Fruit fly (Drosophila melanogaster) whole organism, embryonic: Measurements from ENCODE around the gene Polr2D.

ENCODE experiments used
- ATbp ChIP-seq: fragments of 200-800 bp; sonication (Bioruptor generic); optimal IDR thresholded peaks from 2 replicates; lab custom pipeline; 2017; ENCODE audit warnings: missing biosample characterization, mild to moderate bottlenecking, missing genetic modification characterization, missing genetic modification reagents
- Adf1 ChIP-seq: fragments of 200-800 bp; sonication (Bioruptor generic); IDR thresholded peaks from 2 replicates; pipeline ENCODE4 v1.3.6; 2022; ENCODE audit warnings: missing biosample characterization, missing genetic modification characterization
- Atf-2 ChIP-seq: fragments of 200-800 bp; sonication (Bioruptor generic); optimal IDR thresholded peaks from 2 replicates; lab custom pipeline; 2016; ENCODE audit warnings: missing biosample characterization, missing genetic modification characterization
- Bteb2 ChIP-seq: fragments of 200-800 bp; sonication (Bioruptor generic); optimal IDR thresholded peaks from 2 replicates; lab custom pipeline; 2016; ENCODE audit warnings: missing biosample characterization, missing genetic modification characterization
- CG10543 ChIP-seq: fragments of 200-800 bp; sonication (Bioruptor generic); optimal IDR thresholded peaks from 3 replicates; lab custom pipeline; 2017; ENCODE audit warnings: missing biosample characterization, mild to moderate bottlenecking, missing genetic modification characterization, moderate library complexity
- CG11247 ChIP-seq: fragments of 200-800 bp; sonication (Bioruptor generic); IDR thresholded peaks from 2 replicates; pipeline ENCODE4 v1.3.6; 2022; ENCODE audit warnings: missing biosample characterization, missing genetic modification characterization
- CG12071 ChIP-seq: fragments of 200-800 bp; sonication (Bioruptor generic); optimal IDR thresholded peaks from 3 replicates; lab custom pipeline; 2018; ENCODE audit warnings: missing biosample characterization, mild to moderate bottlenecking, missing genetic modification characterization
- CG12659 ChIP-seq: fragments of 200-800 bp; sonication (Bioruptor generic); optimal IDR thresholded peaks from 3 replicates; lab custom pipeline; 2017; ENCODE audit warnings: mild to moderate bottlenecking, missing biosample characterization, missing genetic modification reagents, missing genetic modification characterization
- CG12769 ChIP-seq: fragments of 200-800 bp; sonication (Bioruptor generic); optimal IDR thresholded peaks from 2 replicates; lab custom pipeline; 2019; ENCODE audit warnings: missing biosample characterization, mild to moderate bottlenecking, missing genetic modification characterization, moderate library complexity
- CG12942 ChIP-seq: fragments of 200-800 bp; sonication (Bioruptor generic); optimal IDR thresholded peaks from 3 replicates; lab custom pipeline; 2016; ENCODE audit warnings: missing biosample characterization, missing genetic modification characterization
- CG16779 ChIP-seq: fragments of 200-800 bp; sonication (Bioruptor generic); IDR thresholded peaks from 2 replicates; pipeline ENCODE4 v1.3.6; 2022; ENCODE audit warnings: missing biosample characterization, missing genetic modification characterization
- CG1832 ChIP-seq: fragments of 200-800 bp; sonication (Bioruptor generic); optimal IDR thresholded peaks from 2 replicates; lab custom pipeline; 2017; ENCODE audit warnings: missing biosample characterization, mild to moderate bottlenecking, missing genetic modification characterization, inconsistent platforms
- CG18476 ChIP-seq: fragments of 200-800 bp; sonication (Bioruptor generic); optimal IDR thresholded peaks from 2 replicates; lab custom pipeline; 2016; ENCODE audit warnings: missing biosample characterization, mild to moderate bottlenecking, missing genetic modification characterization
- CG2199 ChIP-seq: fragments of 200-800 bp; sonication (Bioruptor generic); IDR thresholded peaks from 3 replicates; pipeline ENCODE4 v1.3.6; 2022; ENCODE audit warnings: missing biosample characterization, missing genetic modification characterization
- CG31388 ChIP-seq: fragments of 200-800 bp; sonication (Bioruptor generic); optimal IDR thresholded peaks from 2 replicates; lab custom pipeline; 2016; ENCODE audit warnings: missing biosample characterization, missing genetic modification characterization
- CG4360 ChIP-seq: fragments of 200-800 bp; sonication (Bioruptor generic); IDR thresholded peaks from 2 replicates; pipeline ENCODE4 v1.3.6; 2022; ENCODE audit warnings: missing biosample characterization, missing genetic modification characterization
- CG5953 ChIP-seq: fragments of 200-800 bp; sonication (Bioruptor generic); IDR thresholded peaks from 2 replicates; pipeline ENCODE4 v1.3.6; 2022; ENCODE audit warnings: missing biosample characterization, missing genetic modification characterization
- CG8388 ChIP-seq: fragments of 200-800 bp; sonication (Bioruptor generic); optimal IDR thresholded peaks from 2 replicates; lab custom pipeline; 2019; ENCODE audit warnings: missing biosample characterization, mild to moderate bottlenecking, missing genetic modification characterization, moderate library complexity
- Dip2 ChIP-seq: fragments of 200-800 bp; sonication (Bioruptor generic); IDR thresholded peaks from 2 replicates; pipeline ENCODE4 v1.3.6; 2022; ENCODE audit warnings: missing biosample characterization, missing genetic modification characterization
- Elba2 ChIP-seq: fragments of 200-800 bp; sonication (Bioruptor generic); optimal IDR thresholded peaks from 3 replicates; lab custom pipeline; 2016; ENCODE audit warnings: missing biosample characterization, missing genetic modification characterization
- HHEX ChIP-seq: fragments of 200-800 bp; sonication (Bioruptor generic); optimal IDR thresholded peaks from 3 replicates; lab custom pipeline; 2017; ENCODE audit warnings: missing biosample characterization, mild to moderate bottlenecking, missing genetic modification characterization, missing genetic modification reagents
- Hey ChIP-seq: fragments of 200-800 bp; sonication (Bioruptor generic); optimal IDR thresholded peaks from 3 replicates; lab custom pipeline; 2018; ENCODE audit warnings: missing biosample characterization, mild to moderate bottlenecking, missing genetic modification characterization
- Hr39 ChIP-seq: fragments of >200 bp; optimal IDR thresholded peaks from 2 replicates; lab custom pipeline; 2017
- MESR4 ChIP-seq: fragments of 200-800 bp; sonication (Bioruptor generic); optimal IDR thresholded peaks from 2 replicates; lab custom pipeline; 2018; ENCODE audit warnings: missing biosample characterization, mild to moderate bottlenecking, missing genetic modification characterization, moderate library complexity
- Mes4 ChIP-seq: fragments of 200-800 bp; sonication (Bioruptor generic); optimal IDR thresholded peaks from 2 replicates; lab custom pipeline; 2016; ENCODE audit warnings: missing biosample characterization, missing genetic modification characterization
- Pdp1 ChIP-seq, 2 experiments: fragments of 200-800 bp; sonication (Bioruptor generic); optimal IDR thresholded peaks; 3 replicates each; lab custom pipeline; 2016; ENCODE audit warnings: missing biosample characterization in 2 of 2, missing genetic modification characterization in 2 of 2, mild to moderate bottlenecking in 1 of 2, moderate library complexity in 1 of 2
- Rx ChIP-seq: fragments of 200-800 bp; sonication (Bioruptor generic); IDR thresholded peaks from 2 replicates; pipeline ENCODE4 v1.3.6; 2022; ENCODE audit warnings: missing biosample characterization, missing genetic modification characterization
- Sin3A ChIP-seq: fragments of >200 bp; optimal IDR thresholded peaks from 2 replicates; lab custom pipeline; 2018
- Sox102F ChIP-seq: fragments of 200-800 bp; sonication (Bioruptor generic); optimal IDR thresholded peaks from 2 replicates; lab custom pipeline; 2018; ENCODE audit warnings: missing biosample characterization, mild to moderate bottlenecking, missing genetic modification characterization, moderate library complexity
- ab ChIP-seq: fragments of 200-800 bp; sonication (Bioruptor generic); optimal IDR thresholded peaks from 2 replicates; lab custom pipeline; 2016; ENCODE audit warnings: missing biosample characterization, missing genetic modification characterization
- abd-A ChIP-seq: fragments of 200-800 bp; sonication (Bioruptor generic); optimal IDR thresholded peaks from 3 replicates; lab custom pipeline; 2019; ENCODE audit warnings: missing biosample characterization, mild to moderate bottlenecking, missing genetic modification characterization, moderate library complexity
- bsh ChIP-seq, 2 experiments: fragments of 200-800 bp; sonication (Bioruptor generic); optimal IDR thresholded peaks; 2 replicates each; lab custom pipeline; 2017 to 2018; ENCODE audit warnings: mild to moderate bottlenecking in 2 of 2, missing biosample characterization in 2 of 2, missing genetic modification characterization in 2 of 2, moderate library complexity in 1 of 2
- chinmo ChIP-seq: fragments of 200-800 bp; sonication (Bioruptor generic); IDR thresholded peaks from 4 replicates; pipeline ENCODE4 v1.3.6; 2022; ENCODE audit warnings: missing biosample characterization, missing genetic modification characterization; ENCODE audit not compliant: partially characterized antibody
- corto ChIP-seq: fragments of 200-800 bp; sonication (Bioruptor generic); optimal IDR thresholded peaks from 2 replicates; lab custom pipeline; 2016; ENCODE audit warnings: missing biosample characterization, mild to moderate bottlenecking, missing genetic modification characterization, moderate library complexity
- crp ChIP-seq, 2 experiments: fragments of 200-800 bp; sonication (Bioruptor generic); optimal IDR thresholded peaks; 2 replicates in 1 of 2; 3 replicates in 1 of 2; lab custom pipeline; 2017; ENCODE audit warnings: missing biosample characterization in 2 of 2, missing genetic modification characterization in 2 of 2, mild to moderate bottlenecking in 1 of 2, moderate library complexity in 1 of 2
- dmrt99B ChIP-seq: fragments of 200-800 bp; sonication (Bioruptor generic); optimal IDR thresholded peaks from 2 replicates; lab custom pipeline; 2018; ENCODE audit warnings: missing biosample characterization, mild to moderate bottlenecking, missing genetic modification characterization, moderate library complexity
- dpn ChIP-seq, 2 experiments: fragments of 200-800 bp; sonication (Bioruptor generic); optimal IDR thresholded peaks; 3 replicates each; lab custom pipeline; 2016; ENCODE audit warnings: missing biosample characterization in 2 of 2, missing genetic modification characterization in 2 of 2
- eyg ChIP-seq: fragments of 200-800 bp; sonication (Bioruptor generic); optimal IDR thresholded peaks from 3 replicates; lab custom pipeline; 2016; ENCODE audit warnings: missing biosample characterization, missing genetic modification characterization
- fu2 ChIP-seq: fragments of 200-800 bp; sonication (Bioruptor generic); optimal IDR thresholded peaks from 2 replicates; lab custom pipeline; 2016; ENCODE audit warnings: missing biosample characterization, missing genetic modification characterization
- gem ChIP-seq: fragments of 200-800 bp; sonication (Bioruptor generic); optimal IDR thresholded peaks from 2 replicates; lab custom pipeline; 2019; ENCODE audit warnings: missing biosample characterization, mild to moderate bottlenecking, missing genetic modification characterization, moderate library complexity
- grau ChIP-seq: fragments of 200-800 bp; optimal IDR thresholded peaks from 3 replicates; lab custom pipeline; 2019; ENCODE audit warnings: missing biosample characterization, mild to moderate bottlenecking, missing genetic modification characterization, moderate library complexity
- ken ChIP-seq: fragments of 200-800 bp; sonication (Bioruptor generic); IDR thresholded peaks from 3 replicates; pipeline ENCODE4 v1.3.6; 2022; ENCODE audit warnings: missing biosample characterization, missing genetic modification characterization
- lmd ChIP-seq: fragments of 200-800 bp; sonication (Bioruptor generic); IDR thresholded peaks from 2 replicates; pipeline ENCODE4 v1.3.6; 2022; ENCODE audit warnings: missing biosample characterization, missing genetic modification characterization
- nom ChIP-seq: fragments of 200-800 bp; sonication (Bioruptor generic); optimal IDR thresholded peaks from 2 replicates; lab custom pipeline; 2017; ENCODE audit warnings: missing biosample characterization, missing genetic modification characterization, mild to moderate bottlenecking, moderate library complexity, missing genetic modification reagents
- peb ChIP-seq: fragments of 200-800 bp; sonication (Bioruptor generic); IDR thresholded peaks from 2 replicates; pipeline ENCODE4 v1.3.6; 2022; ENCODE audit warnings: missing biosample characterization, missing genetic modification characterization
- ranshi ChIP-seq: fragments of 200-800 bp; sonication (Bioruptor generic); IDR thresholded peaks from 2 replicates; pipeline ENCODE4 v1.3.6; 2022; ENCODE audit warnings: missing biosample characterization, missing genetic modification characterization
- sima ChIP-seq: fragments of 200-800 bp; sonication (Bioruptor generic); optimal IDR thresholded peaks from 2 replicates; lab custom pipeline; 2016; ENCODE audit warnings: missing biosample characterization, missing genetic modification characterization
- twi ChIP-seq: fragments of 200-800 bp; optimal IDR thresholded peaks from 2 replicates; lab custom pipeline; 2019; ENCODE audit warnings: missing biosample characterization, mild to moderate bottlenecking, missing genetic modification characterization, moderate library complexity
- vvl ChIP-seq: fragments of 200-800 bp; sonication (Bioruptor generic); IDR thresholded peaks from 2 replicates; pipeline ENCODE4 v1.3.6; 2022; ENCODE audit warnings: missing biosample characterization, missing genetic modification characterization

Polr2D gene

DNA sequence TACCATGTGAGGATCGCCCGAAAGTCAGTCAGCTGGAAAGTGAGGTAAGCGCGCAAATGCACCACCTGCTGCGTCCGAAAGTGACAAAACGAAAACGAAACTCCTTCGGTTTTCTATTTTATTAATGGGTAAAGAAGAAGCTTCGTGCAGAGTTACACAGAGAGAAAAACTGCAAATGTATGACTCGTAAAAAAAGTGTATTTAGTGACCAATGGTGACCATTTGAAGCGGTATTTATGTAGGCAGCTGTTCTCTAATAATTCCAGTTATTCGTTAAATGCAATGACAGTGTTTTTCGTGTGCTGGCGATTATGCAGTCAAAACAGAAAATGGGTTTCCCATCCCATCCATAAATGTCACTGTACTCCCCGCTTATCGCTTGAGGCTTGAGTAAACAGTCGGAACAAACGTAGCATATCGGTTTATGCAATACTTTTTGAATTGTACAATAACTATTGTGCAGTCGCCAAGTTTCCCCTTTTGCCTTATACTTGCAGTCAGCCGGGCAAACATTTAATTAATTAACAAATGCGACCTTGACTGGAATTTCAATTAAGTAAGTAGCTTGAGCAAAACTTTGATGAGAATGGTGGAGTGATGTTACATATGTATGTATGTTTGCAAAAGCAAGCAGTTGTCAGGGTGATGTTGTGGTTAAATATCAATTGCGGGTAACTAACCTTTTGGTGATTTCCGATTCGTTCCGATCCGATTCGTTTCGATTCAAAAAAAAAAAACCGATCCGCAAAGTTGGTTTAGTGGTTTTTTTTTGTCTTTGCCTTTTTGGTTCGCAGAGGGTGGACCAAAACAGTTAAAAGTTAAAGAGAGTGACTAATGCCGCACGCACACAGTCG, 42.4 kb upstream of the Polr2D start (continued):
- no peak for TF ChIP-seq crp (GFP tag; optimal IDR thresholded peaks at IDR 0.05; lab: Kevin White, UChicago)
- TF ChIP-seq gem (tag; lab: Kevin White, UChicago): peak; percentile 27
- TF ChIP-seq Hr39: no peak
- TF ChIP-seq dmrt99B: peak; percentile 17
- TF ChIP-seq CG16779 (GFP tag; lab: Robert Waterston, UW): no peak
- TF ChIP-seq ranshi (GFP tag; lab: Robert Waterston, UW): 0 out of 2 replicates have a peak, but pooled peaks have one; percentile 34
- no peak for TF ChIP-seq CG12769 (tag; lab: Kevin White, UChicago)
- no peak for TF ChIP-seq Atf-2 (GFP tag; lab: Kevin White, UChicago)
- TF ChIP-seq CG11247 (GFP tag; lab: Robert Waterston, UW): no peak
- no peak for TF ChIP-seq abd-A (tag; lab: Kevin White, UChicago)
- TF ChIP-seq grau (tag; lab: Kevin White, UChicago): peak; percentile 19
- TF ChIP-seq Bteb2 (GFP tag; lab: Kevin White, UChicago): no peak
- no peak for TF ChIP-seq Elba2 (GFP tag; lab: Kevin White, UChicago)
- no peak for TF ChIP-seq fu2 (GFP tag; lab: Kevin White, UChicago)
- peak; percentile 20 for TF ChIP-seq Sox102F (GFP tag; lab: Kevin White, UChicago)
- TF ChIP-seq bsh (GFP tag; optimal IDR thresholded peaks at IDR 0.05; lab: Kevin White, UChicago): peak in 1 of 2 experiments; percentile 51
- TF ChIP-seq MESR4 (GFP tag; lab: Kevin White, UChicago): no peak
- 0 out of 3 replicates have a peak, but pooled peaks have one; percentile 55 for TF ChIP-seq ken (GFP tag; lab: Robert Waterston, UW)
- 0 out of 4 replicates have a peak, but pooled peaks have one; percentile 5 for TF ChIP-seq chinmo (GFP tag; lab: Robert Waterston, UW)
- no peak for TF ChIP-seq Rx
- TF ChIP-seq vvl (GFP tag; lab: Robert Waterston, UW): peak; percentile 39; the same call in 1 of the 2 replicates
- TF ChIP-seq Adf1: no peak
- TF ChIP-seq CG18476 (GFP tag; lab: Kevin White, UChicago): no peak
- TF ChIP-seq peb: 0 out of 2 replicates have a peak, but pooled peaks have one; percentile 12
- peak; percentile 23 for TF ChIP-seq HHEX
- TF ChIP-seq dpn (GFP tag; optimal IDR thresholded peaks at IDR 0.05; lab: Kevin White, UChicago): no peak
- no peak for TF ChIP-seq Hey (tag; lab: Kevin White, UChicago)
- no peak for TF ChIP-seq CG5953 (GFP tag; lab: Robert Waterston, UW)
- no peak for TF ChIP-seq corto (GFP tag; lab: Kevin White, UChicago)
- TF ChIP-seq lmd (GFP tag; lab: Robert Waterston, UW): 0 out of 2 replicates have a peak, but pooled peaks have one; percentile 10
- no peak for TF ChIP-seq CG1832 (GFP tag; lab: Kevin White, UChicago)
- TF ChIP-seq Dip2 (GFP tag; lab: Robert Waterston, UW): no peak
- TF ChIP-seq CG10543 (GFP tag; lab: Kevin White, UChicago): no peak
- TF ChIP-seq CG8388 (GFP tag; lab: Kevin White, UChicago): peak; percentile 5
- TF ChIP-seq CG12942 (GFP tag; lab: Kevin White, UChicago): no peak
- TF ChIP-seq ab (GFP tag; lab: Kevin White, UChicago): no peak
- TF ChIP-seq sima (GFP tag; lab: Kevin White, UChicago): no peak
- no peak for TF ChIP-seq CG12659 (GFP tag; lab: Kevin White, UChicago)
- TF ChIP-seq Mes4 (GFP tag; lab: Kevin White, UChicago): peak; percentile 5
- TF ChIP-seq CG31388: no peak
- TF ChIP-seq ATbp (GFP tag; lab: Kevin White, UChicago): peak; percentile 13
- 0 out of 2 replicates have a peak, but pooled peaks have one; percentile 17 for TF ChIP-seq CG4360 (GFP tag; lab: Robert Waterston, UW)
- peak; percentile 75 for TF ChIP-seq twi
- TF ChIP-seq Pdp1 (GFP tag; optimal IDR thresholded peaks at IDR 0.05; lab: Kevin White, UChicago): peak in 1 of 2 experiments; percentile 94
- TF ChIP-seq nom: no peak
- TF ChIP-seq Sin3A (lab: Kevin White, UChicago): no peak
- peak; percentile 2 for TF ChIP-seq eyg (GFP tag; lab: Kevin White, UChicago)
- TF ChIP-seq CG2199 (GFP tag; lab: Robert Waterston, UW): no peak
- no peak for TF ChIP-seq CG12071 (GFP tag; lab: Kevin White, UChicago)
